Worm (Caenorhabditis elegans): ENCODE measurements around the gene F32A5.8.

F32A5.8 gene

DNA sequence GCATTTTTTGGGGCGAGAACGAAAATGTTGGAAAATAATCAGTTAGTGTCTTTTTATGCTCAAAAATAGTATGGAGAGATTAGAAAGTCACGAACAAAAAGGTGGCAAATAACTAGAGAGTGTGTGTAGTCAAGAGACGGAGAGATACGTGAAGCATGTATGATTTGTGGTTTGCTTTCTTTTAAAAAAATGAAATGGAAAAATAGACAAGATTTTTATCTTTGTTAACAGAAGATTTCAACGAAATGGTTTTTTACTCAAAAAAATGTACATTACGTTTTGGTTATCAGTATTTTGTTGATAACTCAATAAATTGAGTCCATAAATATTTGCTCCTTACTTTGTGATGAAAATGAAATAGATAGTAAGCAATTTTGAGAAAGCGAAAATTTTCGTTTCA is 47.7 kb upstream of the F32A5.8 start, which contains the start of gene dhs-7:
Gene dhs-7, minus strand, starts transcription at position 277 of the 400 bp plus-strand sequence.
- TF ChIP-seq elt-2 (tag; optimal IDR thresholded peaks at IDR 0.05) (peak; percentile 44), ztf-4 (tag; optimal IDR thresholded peaks at IDR 0.05) (no peak), grh-1 (GFP tag; IDR thresholded peaks at IDR 0.05) (no peak), lin-39 (tag; optimal IDR thresholded peaks at IDR 0.05) (no peak), fkh-10 (GFP tag; optimal IDR thresholded peaks at IDR 0.05) (no peak)

DNA sequence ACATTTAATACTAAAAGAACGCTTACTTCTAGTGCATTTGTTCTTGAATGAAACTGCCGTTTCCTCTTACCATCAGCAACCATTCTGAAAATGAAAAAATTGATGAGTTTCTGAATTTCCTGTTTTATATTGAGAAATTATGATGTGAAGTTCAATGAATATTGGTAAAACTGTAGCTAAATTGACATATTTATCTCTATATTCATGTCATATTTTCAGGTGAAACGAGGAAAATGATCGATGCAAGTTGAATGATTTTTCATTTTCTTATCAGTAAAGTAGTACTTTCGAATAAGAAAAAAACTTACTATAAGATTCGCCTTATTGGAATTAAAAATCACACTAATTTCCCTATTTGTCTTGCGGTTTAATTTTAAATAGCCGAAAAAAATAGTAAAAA is 45.7 kb upstream of the F32A5.8 start, which contains the start of gene E04F6.15:
Gene E04F6.15, minus strand, starts transcription at position 101 of the 400 bp plus-strand sequence.
- TF ChIP-seq irx-1 (tag; optimal IDR thresholded peaks at IDR 0.05): no peak
- no peak for TF ChIP-seq pax-3 (tag; optimal IDR thresholded peaks at IDR 0.05)
- no peak for TF ChIP-seq blmp-1 (tag; optimal IDR thresholded peaks at IDR 0.05)
- no peak for TF ChIP-seq zip-4 (GFP tag; optimal IDR thresholded peaks at IDR 0.05)
- no peak for TF ChIP-seq unc-98 (GFP tag; IDR thresholded peaks at IDR 0.05)
- TF ChIP-seq vab-15 (tag; optimal IDR thresholded peaks at IDR 0.05): no peak
- TF ChIP-seq zag-1 (tag; optimal IDR thresholded peaks at IDR 0.05): no peak
- no peak for TF ChIP-seq nhr-28 (tag; optimal IDR thresholded peaks at IDR 0.05)
- no peak for TF ChIP-seq ceh-82 (tag; optimal IDR thresholded peaks at IDR 0.05)
- TF ChIP-seq rnt-1 (tag; optimal IDR thresholded peaks at IDR 0.05): no peak
- TF ChIP-seq isw-1 (GFP tag; IDR thresholded peaks at IDR 0.05): no peak
- TF ChIP-seq pqm-1 (tag; optimal IDR thresholded peaks at IDR 0.05): no peak
- TF ChIP-seq elt-3 (tag; optimal IDR thresholded peaks at IDR 0.05): no peak
- TF ChIP-seq mef-2 (tag; optimal IDR thresholded peaks at IDR 0.05): no peak
- TF ChIP-seq ets-5 (GFP tag; IDR thresholded peaks at IDR 0.05): no peak
- no peak for TF ChIP-seq jun-1 (tag; optimal IDR thresholded peaks at IDR 0.05)
- TF ChIP-seq nhr-76 (tag; optimal IDR thresholded peaks at IDR 0.05): no peak
- TF ChIP-seq ztf-11 (tag; optimal IDR thresholded peaks at IDR 0.05): no peak
- TF ChIP-seq unc-30 (tag; optimal IDR thresholded peaks at IDR 0.05): no peak
- no peak for TF ChIP-seq mab-9 (GFP tag; IDR thresholded peaks at IDR 0.05)

DNA sequence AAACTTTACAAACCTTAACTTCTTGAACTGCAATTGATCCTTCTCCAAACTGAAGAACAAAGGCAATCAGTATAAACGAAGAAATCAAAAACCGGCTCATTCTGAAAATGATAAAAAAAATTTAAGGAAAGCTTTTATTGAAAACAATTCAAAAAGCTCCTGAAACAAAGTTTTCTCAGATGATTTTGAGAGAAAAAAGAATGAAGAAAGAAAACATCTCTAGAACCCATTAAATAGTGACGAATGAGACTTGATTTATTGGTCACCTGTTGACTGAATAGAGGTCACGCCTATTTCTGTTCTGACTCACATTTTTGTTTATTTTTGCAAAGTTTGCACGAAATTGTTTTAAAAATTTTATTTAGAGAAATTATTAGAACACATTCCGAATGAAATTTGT is 44.6 kb upstream of the F32A5.8 start, which contains the start of gene E04F6.8:
Gene E04F6.8, minus strand, starts transcription at position 101 of the 400 bp plus-strand sequence.
- TF ChIP-seq F16B12.6 (tag; optimal IDR thresholded peaks at IDR 0.05): no peak
- TF ChIP-seq lir-3 (tag; optimal IDR thresholded peaks at IDR 0.05; ENCODE audit: poor library complexity): peak; percentile 45
- TF ChIP-seq lin-14 (GFP tag; optimal IDR thresholded peaks at IDR 0.05): peak; percentile 45
- TF ChIP-seq rnt-1 (tag; optimal IDR thresholded peaks at IDR 0.05): peak; percentile 14
- no peak for TF ChIP-seq grh-1 (GFP tag; IDR thresholded peaks at IDR 0.05)
- TF ChIP-seq dsc-1 (tag; optimal IDR thresholded peaks at IDR 0.05): no peak
- no peak for TF ChIP-seq efl-3 (GFP tag; optimal IDR thresholded peaks at IDR 0.05)
- TF ChIP-seq aly-2 (tag; optimal IDR thresholded peaks at IDR 0.05): no peak
- no peak for TF ChIP-seq mep-1 (tag; optimal IDR thresholded peaks at IDR 0.05)

DNA sequence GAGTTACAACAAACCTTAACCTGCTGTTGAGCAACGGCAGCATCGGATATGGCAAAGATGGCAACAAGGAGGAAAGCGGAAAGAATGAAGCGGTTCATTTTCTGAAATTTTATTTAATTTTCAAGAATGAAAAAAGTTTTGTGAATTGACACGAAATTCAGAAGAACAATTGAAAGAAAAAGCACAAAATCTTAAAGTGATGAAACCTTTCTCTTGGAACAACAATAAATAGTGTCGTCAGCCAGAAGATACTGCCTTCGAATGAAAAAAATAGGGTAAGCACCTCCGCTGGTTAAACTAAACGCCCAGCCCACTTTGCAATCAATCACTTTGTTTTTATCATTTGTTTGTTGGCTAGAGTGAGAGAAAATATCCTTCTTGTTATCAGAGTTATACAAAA is 43.9 kb upstream of the F32A5.8 start, which contains the start of gene E04F6.9:
Gene E04F6.9, minus strand, starts transcription at position 101 of the 400 bp plus-strand sequence.
- no peak for TF ChIP-seq ets-5 (GFP tag; IDR thresholded peaks at IDR 0.05)
- TF ChIP-seq isw-1 (GFP tag; IDR thresholded peaks at IDR 0.05): no peak
- TF ChIP-seq elt-3 (tag; optimal IDR thresholded peaks at IDR 0.05): no peak
- no peak for TF ChIP-seq nhr-12 (tag; optimal IDR thresholded peaks at IDR 0.05)
- no peak for TF ChIP-seq grh-1 (GFP tag; IDR thresholded peaks at IDR 0.05)
- TF ChIP-seq nhr-76 (tag; optimal IDR thresholded peaks at IDR 0.05): no peak
- TF ChIP-seq nhr-28 (tag; optimal IDR thresholded peaks at IDR 0.05): no peak
- no peak for TF ChIP-seq elt-2 (tag; optimal IDR thresholded peaks at IDR 0.05)
- TF ChIP-seq skn-1 (tag; optimal IDR thresholded peaks at IDR 0.05): no peak
- TF ChIP-seq mab-9 (GFP tag; IDR thresholded peaks at IDR 0.05): no peak
- no peak for TF ChIP-seq mef-2 (tag; optimal IDR thresholded peaks at IDR 0.05)
- TF ChIP-seq nhr-84 (tag; optimal IDR thresholded peaks at IDR 0.05): no peak
- no peak for TF ChIP-seq xbp-1 (tag; optimal IDR thresholded peaks at IDR 0.05)
- no peak for TF ChIP-seq lin-35 (GFP tag; optimal IDR thresholded peaks at IDR 0.05)
- TF ChIP-seq alr-1 (tag; optimal IDR thresholded peaks at IDR 0.05; ENCODE audit: borderline replicate concordance): no peak
- TF ChIP-seq lin-14 (GFP tag; optimal IDR thresholded peaks at IDR 0.05): no peak
- TF ChIP-seq lin-13 (GFP tag; optimal IDR thresholded peaks at IDR 0.05): no peak
- no peak for TF ChIP-seq C16A3.4 (tag; optimal IDR thresholded peaks at IDR 0.05)
- TF ChIP-seq ces-1 (GFP tag; optimal IDR thresholded peaks at IDR 0.05): no peak
